ENCODE assay signal across 4 fruit fly cellular contexts in the genomic region with DNA sequence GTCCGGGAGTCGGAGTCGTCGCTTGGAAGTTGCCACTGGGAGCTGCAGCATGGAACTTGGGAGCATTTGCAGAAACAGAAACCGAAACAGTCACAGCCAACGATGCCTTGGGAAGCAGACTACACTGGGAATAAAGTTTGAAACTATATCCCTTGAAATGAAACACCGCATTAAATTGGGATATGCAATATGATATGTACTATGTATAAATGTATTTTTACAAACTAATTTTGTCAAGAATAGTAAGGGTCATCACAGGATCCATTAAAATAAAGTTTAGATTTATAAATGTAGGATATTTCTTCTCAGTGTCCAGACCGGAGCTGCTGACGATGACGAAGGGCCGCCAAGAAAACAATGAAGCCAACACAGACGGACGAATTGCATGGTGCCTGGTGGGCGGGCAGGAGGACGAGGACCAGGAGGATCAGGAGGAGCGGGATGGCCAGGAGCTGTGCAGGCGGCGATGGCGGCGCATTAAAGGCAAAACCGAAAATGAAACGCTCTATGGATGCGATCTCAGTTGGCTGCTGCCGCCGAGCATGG.
TF ChIP-seq lines count a peak whose summit lies in the region.

No protein-coding gene starts in this region.

- no peak for TF ChIP-seq CTCF in whole organism, embryonic (GFP tag; optimal IDR thresholded peaks at IDR 0.05; lab: Kevin White, UChicago)

TF ChIP-seq in whole organism, embryonic, 481 proteins besides CTCF, POLR2A, EP300 and RAD21:
- no peak for TF ChIP-seq Ssrp (tag; optimal IDR thresholded peaks at IDR 0.05; lab: Kevin White, UChicago)
- TF ChIP-seq sens (GFP tag; lab: Kevin White, UChicago): peak; percentile 21
- peak; percentile 71 for TF ChIP-seq Ets65A (GFP tag; lab: Kevin White, UChicago)
- no peak for TF ChIP-seq croc (GFP tag; conservative IDR thresholded peaks at IDR 0.05; lab: Robert Waterston, UW)
- no peak for TF ChIP-seq cas (GFP tag; IDR thresholded peaks at IDR 0.05; lab: Robert Waterston, UW)
- TF ChIP-seq nom (GFP tag; optimal IDR thresholded peaks at IDR 0.05; lab: Kevin White, UChicago): peak; percentile 27
- no peak for TF ChIP-seq CG15601 (tag; optimal IDR thresholded peaks at IDR 0.05; lab: Kevin White, UChicago)
- no peak for TF ChIP-seq Dref (GFP tag; IDR thresholded peaks at IDR 0.05; lab: Robert Waterston, UW)
- TF ChIP-seq Optix (GFP tag; IDR thresholded peaks at IDR 0.05; lab: Robert Waterston, UW): no peak
- TF ChIP-seq Med (GFP tag; lab: Kevin White, UChicago): no peak
- TF ChIP-seq CG15011 (GFP tag; optimal IDR thresholded peaks at IDR 0.05; lab: Kevin White, UChicago): no peak
- TF ChIP-seq Nf-YA (GFP tag; IDR thresholded peaks at IDR 0.05; lab: Robert Waterston, UW): no peak
- no peak for TF ChIP-seq cad (GFP tag; optimal IDR thresholded peaks at IDR 0.05; lab: Kevin White, UChicago)

TF ChIP-seq in whole organism, prepupa, 60 proteins besides CTCF, POLR2A, EP300 and RAD21 (continues in another document):
- no peak for TF ChIP-seq lz (GFP tag; optimal IDR thresholded peaks at IDR 0.05; lab: Kevin White, UChicago)
- peak; percentile 66 for TF ChIP-seq spab (GFP tag; optimal IDR thresholded peaks at IDR 0.05; lab: Kevin White, UChicago)
- no peak for TF ChIP-seq CG4318 (GFP tag; optimal IDR thresholded peaks at IDR 0.05; lab: Kevin White, UChicago)
- TF ChIP-seq Sox15 (GFP tag; optimal IDR thresholded peaks at IDR 0.05; lab: Kevin White, UChicago): no peak
- no peak for TF ChIP-seq Lpt (GFP tag; optimal IDR thresholded peaks at IDR 0.05; lab: Kevin White, UChicago)
- TF ChIP-seq CG6792 (GFP tag; optimal IDR thresholded peaks at IDR 0.05; lab: Kevin White, UChicago): peak; percentile 18
- TF ChIP-seq CG3919 (GFP tag; optimal IDR thresholded peaks at IDR 0.05; lab: Kevin White, UChicago): peak; percentile 34
- peak; percentile 27 to 32 for TF ChIP-seq ss (GFP tag; optimal IDR thresholded peaks at IDR 0.05; lab: Kevin White, UChicago)
- TF ChIP-seq Hr38 (GFP tag; optimal IDR thresholded peaks at IDR 0.05; lab: Kevin White, UChicago): no peak
- TF ChIP-seq CG8119 (GFP tag; IDR thresholded peaks at IDR 0.05; lab: Robert Waterston, UW): no peak
- TF ChIP-seq CG11902 (GFP tag; optimal IDR thresholded peaks at IDR 0.05; lab: Kevin White, UChicago): no peak
- TF ChIP-seq CG34406 (GFP tag; optimal IDR thresholded peaks at IDR 0.05; lab: Kevin White, UChicago): peak; percentile 30
- TF ChIP-seq CG11294 (GFP tag; IDR thresholded peaks at IDR 0.05; lab: Robert Waterston, UW): no peak
- TF ChIP-seq Blimp-1 (GFP tag; optimal IDR thresholded peaks at IDR 0.05; lab: Kevin White, UChicago): no peak
- no peak for TF ChIP-seq dac (GFP tag; optimal IDR thresholded peaks at IDR 0.05; lab: Kevin White, UChicago)
- peak; percentile 50 for TF ChIP-seq CG6808 (GFP tag; optimal IDR thresholded peaks at IDR 0.05; lab: Kevin White, UChicago)
- peak; percentile 67 for TF ChIP-seq dsx (GFP tag; optimal IDR thresholded peaks at IDR 0.05; lab: Kevin White, UChicago; ENCODE audit: poor library complexity, severe bottlenecking)
- no peak for TF ChIP-seq eg (GFP tag; IDR thresholded peaks at IDR 0.05; lab: Robert Waterston, UW)
- TF ChIP-seq CG7368 (GFP tag; optimal IDR thresholded peaks at IDR 0.05; lab: Kevin White, UChicago): no peak
- TF ChIP-seq CG32006 (GFP tag; optimal IDR thresholded peaks at IDR 0.05; lab: Kevin White, UChicago): no peak
- peak; percentile 4 for TF ChIP-seq Sox102F (GFP tag; optimal IDR thresholded peaks at IDR 0.05; lab: Kevin White, UChicago)
- no peak for TF ChIP-seq CG11762 (GFP tag; optimal IDR thresholded peaks at IDR 0.05; lab: Kevin White, UChicago; ENCODE audit: insufficient read depth)
- peak; percentile 52 for TF ChIP-seq CG10669 (GFP tag; optimal IDR thresholded peaks at IDR 0.05; lab: Kevin White, UChicago)
- TF ChIP-seq CG8319 (GFP tag; optimal IDR thresholded peaks at IDR 0.05; lab: Kevin White, UChicago): no peak
- TF ChIP-seq fd59A (GFP tag; optimal IDR thresholded peaks at IDR 0.05; lab: Kevin White, UChicago): peak; percentile 38

TF ChIP-seq in whole organism, pupa, 21 proteins besides CTCF, POLR2A, EP300 and RAD21:
- peak; percentile 67 for TF ChIP-seq CG17806 (tag; optimal IDR thresholded peaks at IDR 0.05; lab: Kevin White, UChicago)
- peak; percentile 79 for TF ChIP-seq CG8159 (tag; optimal IDR thresholded peaks at IDR 0.05; lab: Kevin White, UChicago)
- peak; percentile 13 for TF ChIP-seq Pif1A (GFP tag; optimal IDR thresholded peaks at IDR 0.05; lab: Kevin White, UChicago)
- TF ChIP-seq CG9948 (tag; optimal IDR thresholded peaks at IDR 0.05; lab: Kevin White, UChicago): peak; percentile 47
- TF ChIP-seq CG4496 (GFP tag; IDR thresholded peaks at IDR 0.05; lab: Robert Waterston, UW): no peak
- TF ChIP-seq Ets98B (GFP tag; IDR thresholded peaks at IDR 0.05; lab: Robert Waterston, UW): no peak
- no peak for TF ChIP-seq CG12605 (GFP tag; IDR thresholded peaks at IDR 0.05; lab: Robert Waterston, UW)
- TF ChIP-seq CG13204 (GFP tag; optimal IDR thresholded peaks at IDR 0.05; lab: Kevin White, UChicago): peak; percentile 27
- TF ChIP-seq Pif1B (GFP tag; optimal IDR thresholded peaks at IDR 0.05; lab: Kevin White, UChicago): no peak
- TF ChIP-seq Snoo (tag; optimal IDR thresholded peaks at IDR 0.05; lab: Kevin White, UChicago): peak; percentile 25
- no peak for TF ChIP-seq D1 (tag; optimal IDR thresholded peaks at IDR 0.05; lab: Kevin White, UChicago)
- no peak for TF ChIP-seq rn (GFP tag; IDR thresholded peaks at IDR 0.05; lab: Robert Waterston, UW)
- no peak for TF ChIP-seq CG14655 (GFP tag; optimal IDR thresholded peaks at IDR 0.05; lab: Kevin White, UChicago)
- no peak for TF ChIP-seq CG8301 (tag; optimal IDR thresholded peaks at IDR 0.05; lab: Kevin White, UChicago)
- TF ChIP-seq CG34367 (tag; optimal IDR thresholded peaks at IDR 0.05; lab: Kevin White, UChicago): peak; percentile 48
- TF ChIP-seq CG32121 (GFP tag; IDR thresholded peaks at IDR 0.05; lab: Robert Waterston, UW): no peak
- peak; percentile 22 for TF ChIP-seq gl (tag; optimal IDR thresholded peaks at IDR 0.05; lab: Kevin White, UChicago)
- TF ChIP-seq CG15710 (tag; optimal IDR thresholded peaks at IDR 0.05; lab: Kevin White, UChicago): peak; percentile 71
- no peak for TF ChIP-seq fd96Ca (GFP tag; IDR thresholded peaks at IDR 0.05; lab: Robert Waterston, UW)
- no peak for TF ChIP-seq EcR (GFP tag; optimal IDR thresholded peaks at IDR 0.05; lab: Kevin White, UChicago)
- TF ChIP-seq CG10348 (GFP tag; IDR thresholded peaks at IDR 0.05; lab: Robert Waterston, UW): no peak

TF ChIP-seq in whole organism, wandering third instar larva, 38 proteins besides CTCF, POLR2A, EP300 and RAD21:
- TF ChIP-seq CrebA (GFP tag; optimal IDR thresholded peaks at IDR 0.05; lab: Kevin White, UChicago; ENCODE audit: borderline replicate concordance) (no peak), woc (GFP tag; optimal IDR thresholded peaks at IDR 0.05; lab: Kevin White, UChicago) (peak; percentile 26), br (GFP tag; optimal IDR thresholded peaks at IDR 0.05; lab: Kevin White, UChicago) (peak; percentile 34), foxo (GFP tag; optimal IDR thresholded peaks at IDR 0.05; lab: Kevin White, UChicago) (peak in 1 of 2 experiments; percentile 46), OdsH (GFP tag; optimal IDR thresholded peaks at IDR 0.05; lab: Kevin White, UChicago) (peak; percentile 38), N (GFP tag; optimal IDR thresholded peaks at IDR 0.05; lab: Kevin White, UChicago) (no peak), Sp1 (GFP tag; optimal IDR thresholded peaks at IDR 0.05; lab: Kevin White, UChicago) (peak; percentile 61), psq (GFP tag; optimal IDR thresholded peaks at IDR 0.05; lab: Kevin White, UChicago) (peak; percentile 14), dsf (GFP tag; optimal IDR thresholded peaks at IDR 0.05; lab: Kevin White, UChicago; ENCODE audit: borderline replicate concordance) (no peak), fru (GFP tag; optimal IDR thresholded peaks at IDR 0.05; lab: Kevin White, UChicago) (peak; percentile 54), HLH106 (tag; optimal IDR thresholded peaks at IDR 0.05; lab: Kevin White, UChicago) (peak; percentile 15), Dfd (GFP tag; optimal IDR thresholded peaks at IDR 0.05; lab: Kevin White, UChicago) (no peak), dl (GFP tag; optimal IDR thresholded peaks at IDR 0.05; lab: Kevin White, UChicago; ENCODE audit: insufficient read depth in 1 of 2, partially characterized antibody in 2 of 2) (no peak), jim (GFP tag; optimal IDR thresholded peaks at IDR 0.05; lab: Kevin White, UChicago) (no peak), rgr (GFP tag; optimal IDR thresholded peaks at IDR 0.05; lab: Kevin White, UChicago) (peak; percentile 38), dmrt93B (GFP tag; optimal IDR thresholded peaks at IDR 0.05; lab: Kevin White, UChicago) (no peak), ey (GFP tag; optimal IDR thresholded peaks at IDR 0.05; lab: Kevin White, UChicago) (peak; percentile 40), Abd-B (GFP tag; optimal IDR thresholded peaks at IDR 0.05; lab: Kevin White, UChicago) (no peak), Hnf4 (GFP tag; optimal IDR thresholded peaks at IDR 0.05; lab: Kevin White, UChicago) (peak; percentile 29), Hr83 (GFP tag; optimal IDR thresholded peaks at IDR 0.05; lab: Kevin White, UChicago; ENCODE audit: poor library complexity, severe bottlenecking) (no peak), h (GFP tag; optimal IDR thresholded peaks at IDR 0.05; lab: Kevin White, UChicago) (peak; percentile 63), usp (GFP tag; optimal IDR thresholded peaks at IDR 0.05; lab: Kevin White, UChicago) (no peak), pan (optimal IDR thresholded peaks at IDR 0.05; lab: Kevin White, UChicago) (no peak)
